Fruit fly (Drosophila melanogaster) whole organism, pupa: ENCODE results near the gene CG17237.

Source experiments
- CG10348 ChIP-seq: fragments of 200-800 bp; sonication (Bioruptor generic); IDR thresholded peaks from 2 replicates; pipeline ENCODE4 v1.3.6; 2022; ENCODE audit warnings: missing biosample characterization, missing genetic modification characterization
- CG12605 ChIP-seq: fragments of 200-800 bp; sonication (Bioruptor generic); IDR thresholded peaks from 2 replicates; pipeline ENCODE4 v1.3.6; 2022; ENCODE audit warnings: missing biosample characterization, missing genetic modification characterization
- CG13204 ChIP-seq: fragments of 200-800 bp; sonication (Bioruptor generic); optimal IDR thresholded peaks from 2 replicates; lab custom pipeline; 2018; ENCODE audit warnings: missing biosample characterization, mild to moderate bottlenecking, missing genetic modification characterization, moderate library complexity
- CG14655 ChIP-seq: fragments of 200-800 bp; sonication (Bioruptor generic); optimal IDR thresholded peaks from 3 replicates; lab custom pipeline; 2017; ENCODE audit warnings: mild to moderate bottlenecking, missing biosample characterization, missing genetic modification reagents, missing genetic modification characterization
- CG15710 ChIP-seq: fragments of 200-800 bp; sonication (Bioruptor generic); optimal IDR thresholded peaks from 2 replicates; lab custom pipeline; 2018; ENCODE audit warnings: missing biosample characterization, mild to moderate bottlenecking, missing genetic modification characterization, moderate library complexity
- CG17806 ChIP-seq: fragments of 200-800 bp; sonication (Bioruptor generic); optimal IDR thresholded peaks from 2 replicates; lab custom pipeline; 2018; ENCODE audit warnings: missing biosample characterization, mild to moderate bottlenecking, missing genetic modification characterization, moderate library complexity
- CG32121 ChIP-seq: fragments of 200-800 bp; sonication (Bioruptor generic); IDR thresholded peaks from 2 replicates; pipeline ENCODE4 v1.3.6; 2022; ENCODE audit warnings: missing biosample characterization, missing genetic modification characterization
- CG34367 ChIP-seq: fragments of 200-800 bp; sonication (Bioruptor generic); optimal IDR thresholded peaks from 2 replicates; lab custom pipeline; 2018; ENCODE audit warnings: missing biosample characterization, mild to moderate bottlenecking, missing genetic modification characterization
- CG4496 ChIP-seq: fragments of 200-800 bp; sonication (Bioruptor generic); IDR thresholded peaks from 3 replicates; pipeline ENCODE4 v1.3.6; 2022; ENCODE audit warnings: missing biosample characterization, missing genetic modification characterization
- CG8159 ChIP-seq: fragments of 200-800 bp; sonication (Bioruptor generic); optimal IDR thresholded peaks from 3 replicates; lab custom pipeline; 2018; ENCODE audit warnings: missing biosample characterization, mild to moderate bottlenecking, missing genetic modification characterization, moderate library complexity
- CG8301 ChIP-seq: fragments of 200-800 bp; sonication (Bioruptor generic); optimal IDR thresholded peaks from 2 replicates; lab custom pipeline; 2018; ENCODE audit warnings: missing biosample characterization, mild to moderate bottlenecking, missing genetic modification characterization
- CG9948 ChIP-seq: fragments of 200-800 bp; sonication (Bioruptor generic); optimal IDR thresholded peaks from 2 replicates; lab custom pipeline; 2018; ENCODE audit warnings: missing biosample characterization, mild to moderate bottlenecking, missing genetic modification characterization, moderate library complexity
- D1 ChIP-seq: fragments of 200-800 bp; sonication (Bioruptor generic); optimal IDR thresholded peaks from 2 replicates; lab custom pipeline; 2018; ENCODE audit warnings: missing biosample characterization, mild to moderate bottlenecking, missing genetic modification characterization, moderate library complexity
- EcR ChIP-seq: fragments of 200-800 bp; sonication (Bioruptor generic); optimal IDR thresholded peaks from 3 replicates; lab custom pipeline; 2019; ENCODE audit warnings: missing biosample characterization, missing genetic modification characterization, mild to moderate bottlenecking, moderate library complexity, missing genetic modification reagents
- Ets98B ChIP-seq: fragments of 200-800 bp; sonication (Bioruptor generic); IDR thresholded peaks from 2 replicates; pipeline ENCODE4 v1.3.6; 2022; ENCODE audit warnings: missing biosample characterization, missing genetic modification characterization
- Pif1A ChIP-seq: fragments of 200-800 bp; sonication (Bioruptor generic); optimal IDR thresholded peaks from 3 replicates; lab custom pipeline; 2016; ENCODE audit warnings: missing biosample characterization, missing genetic modification characterization
- Pif1B ChIP-seq: fragments of 200-800 bp; sonication (Bioruptor generic); optimal IDR thresholded peaks from 3 replicates; lab custom pipeline; 2016; ENCODE audit warnings: missing biosample characterization, missing genetic modification characterization
- Snoo ChIP-seq: fragments of 200-800 bp; sonication (Bioruptor generic); optimal IDR thresholded peaks from 3 replicates; lab custom pipeline; 2017; ENCODE audit warnings: missing biosample characterization, mild to moderate bottlenecking, missing genetic modification characterization, inconsistent platforms
- fd96Ca ChIP-seq: fragments of 200-800 bp; sonication (Bioruptor generic); IDR thresholded peaks from 3 replicates; pipeline ENCODE4 v1.3.6; 2022; ENCODE audit warnings: missing biosample characterization, missing genetic modification characterization
- gl ChIP-seq: fragments of 200-800 bp; sonication (Bioruptor generic); optimal IDR thresholded peaks from 2 replicates; lab custom pipeline; 2018; ENCODE audit warnings: missing biosample characterization, mild to moderate bottlenecking, missing genetic modification characterization
- rn ChIP-seq: fragments of 200-800 bp; sonication (Bioruptor generic); IDR thresholded peaks from 2 replicates; pipeline ENCODE4 v1.3.6; 2022; ENCODE audit warnings: missing biosample characterization, missing genetic modification characterization

CG17237 gene

DNA sequence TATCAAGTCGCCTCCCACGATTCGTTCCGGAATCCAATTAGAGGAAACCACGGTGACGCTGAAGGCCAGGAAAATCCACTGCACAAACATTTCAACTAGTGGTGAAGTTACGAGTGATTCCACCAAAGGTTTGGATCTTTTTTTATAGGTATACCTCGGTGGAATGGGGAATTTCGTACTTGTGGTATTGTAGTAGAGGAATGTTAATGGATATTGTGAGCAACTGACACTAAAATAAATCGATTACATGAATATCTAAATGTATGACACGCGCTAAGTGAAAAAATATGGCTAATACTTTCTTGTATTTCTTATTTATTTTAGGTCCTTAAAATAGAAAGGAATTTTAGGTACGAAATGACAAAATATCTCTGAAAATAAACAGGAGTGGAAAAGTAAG, 37.0 kb downstream of the CG17237 start, which contains the start of gene CG17239:
CG17239 (minus strand) TSS at position 101 of the 400 bp plus-strand sequence.
- TF ChIP-seq CG8159, result no peak
- TF ChIP-seq CG34367, result no peak
- TF ChIP-seq Snoo (tag; lab: Kevin White, UChicago), result no peak
- no peak for TF ChIP-seq Pif1B
- no peak for TF ChIP-seq D1 (tag; lab: Kevin White, UChicago)
- no peak for TF ChIP-seq Ets98B (GFP tag; lab: Robert Waterston, UW)
- TF ChIP-seq CG4496, result no peak
- TF ChIP-seq CG12605, result no peak
- TF ChIP-seq CG8301 (tag; lab: Kevin White, UChicago), result no peak
- no peak for TF ChIP-seq CG13204 (GFP tag; lab: Kevin White, UChicago)
- no peak for TF ChIP-seq EcR (GFP tag; lab: Kevin White, UChicago)
- TF ChIP-seq rn (GFP tag; lab: Robert Waterston, UW), result no peak
- no peak for TF ChIP-seq gl (tag; lab: Kevin White, UChicago)
- TF ChIP-seq CG17806 (tag; lab: Kevin White, UChicago), result no peak
- TF ChIP-seq CG15710 (tag; lab: Kevin White, UChicago), result no peak
- TF ChIP-seq CG9948, result no peak
- no peak for TF ChIP-seq CG14655

DNA sequence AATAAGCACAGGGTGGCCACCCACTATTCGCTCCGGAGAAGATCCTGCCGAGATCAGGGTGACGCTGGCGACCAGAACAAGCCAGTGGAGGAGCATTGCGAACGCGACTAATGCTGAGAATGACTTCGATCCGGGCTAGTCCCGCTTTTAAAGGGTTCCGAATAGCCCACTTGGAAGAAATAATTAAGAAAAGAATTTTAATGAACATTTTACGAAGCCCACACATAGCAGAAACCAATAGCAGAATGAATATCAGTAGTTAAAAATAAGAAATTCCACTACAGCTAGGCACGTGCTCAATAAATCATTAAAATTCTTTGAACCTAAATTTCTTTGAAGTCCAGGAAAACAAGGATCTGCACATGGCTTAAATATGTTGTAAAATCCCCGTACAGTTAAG, 38.0 kb downstream of the CG17237 start, which contains the start of gene Ser12:
Ser12 (minus strand) TSS at position 101 of the 400 bp plus-strand sequence.
- TF ChIP-seq CG8159 (no peak), EcR (GFP tag; lab: Kevin White, UChicago) (no peak), Ets98B (GFP tag; lab: Robert Waterston, UW) (no peak), CG14655 (no peak), CG8301 (tag; lab: Kevin White, UChicago) (no peak), Snoo (tag; lab: Kevin White, UChicago) (no peak), CG34367 (no peak), CG17806 (tag; lab: Kevin White, UChicago) (no peak), rn (GFP tag; lab: Robert Waterston, UW) (no peak), gl (tag; lab: Kevin White, UChicago) (no peak), Pif1A (no peak), CG32121 (no peak), fd96Ca (no peak)

DNA sequence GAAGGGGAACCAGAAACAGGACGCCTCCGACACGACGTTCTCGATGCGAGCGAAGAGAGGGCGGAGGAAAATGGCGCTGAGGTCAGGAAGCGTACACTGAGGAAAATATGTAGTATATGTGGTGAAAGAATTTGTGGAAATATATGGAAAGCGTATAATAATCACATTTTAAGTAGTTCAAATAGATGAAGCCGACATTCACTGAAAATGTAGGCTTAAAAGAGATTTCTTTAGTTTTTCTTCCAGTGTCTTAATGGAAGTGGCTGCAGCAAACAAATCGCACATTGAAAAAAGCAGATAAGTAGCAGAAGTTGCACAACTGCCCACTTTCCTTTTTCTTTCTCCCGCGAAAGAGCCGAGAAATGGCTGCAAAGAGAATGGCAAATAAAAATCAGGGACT, 39.6 kb downstream of the CG17237 start:
- TF ChIP-seq CG8159 (peak; percentile 36), fd96Ca (0 out of 3 replicates have a peak, but pooled peaks have one; percentile 25), CG8301 (tag; lab: Kevin White, UChicago) (no peak)

DNA sequence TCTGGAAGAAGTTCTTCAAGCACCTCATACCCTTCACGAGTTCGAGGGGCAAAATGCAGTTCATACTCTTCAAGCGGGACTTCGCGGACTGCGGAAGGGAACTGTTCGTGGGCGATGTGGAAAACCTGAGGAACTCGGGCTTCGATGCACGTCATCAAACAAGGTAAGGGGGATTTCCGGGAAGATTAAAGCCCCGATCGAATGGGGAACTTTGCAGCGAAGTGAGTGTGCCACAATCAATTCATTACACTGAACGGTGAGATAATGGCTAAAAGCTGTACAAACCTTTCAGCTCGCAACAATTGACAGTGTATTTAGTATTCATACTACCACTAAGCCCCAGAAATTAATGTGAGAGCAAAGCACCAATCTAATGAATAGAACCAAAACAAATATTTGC, 46.4 kb downstream of the CG17237 start:
- TF ChIP-seq CG12605 (no peak), Pif1B (no peak), CG15710 (tag; lab: Kevin White, UChicago) (no peak), CG17806 (tag; lab: Kevin White, UChicago) (no peak)

DNA sequence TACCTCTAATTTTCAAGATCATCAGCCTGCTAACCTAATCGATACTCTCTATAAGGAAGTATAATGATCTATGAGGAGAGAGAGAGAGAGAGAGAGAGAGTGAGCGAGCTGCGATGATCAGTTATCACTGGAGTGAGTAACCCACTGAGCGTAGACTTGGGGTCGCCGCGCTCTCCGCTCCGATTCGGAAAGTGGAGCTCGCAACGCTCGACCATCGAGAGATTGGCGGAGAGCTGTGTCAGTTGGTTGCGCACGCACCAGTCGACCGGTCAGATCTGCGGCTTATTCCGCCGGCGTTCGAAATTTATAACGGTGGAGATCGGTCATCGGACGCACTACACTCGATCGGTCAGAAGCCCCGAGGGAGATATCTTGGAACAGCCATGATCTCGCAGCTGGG, 47.1 kb downstream of the CG17237 start, which contains the start of gene CG4267:
CG4267 (plus strand) TSS at position 240 of the 400 bp plus-strand sequence.
- TF ChIP-seq CG4496 (peak; percentile 67), CG13204 (GFP tag; lab: Kevin White, UChicago) (no peak), CG14655 (no peak), CG10348 (GFP tag; lab: Robert Waterston, UW) (0 out of 2 replicates have a peak, but pooled peaks have one; percentile 23), fd96Ca (peak; percentile 52; the same call in 1 of the 3 replicates), CG8159 (no peak), rn (GFP tag; lab: Robert Waterston, UW) (no peak), D1 (tag; lab: Kevin White, UChicago) (no peak), Ets98B (GFP tag; lab: Robert Waterston, UW) (peak; percentile 20; the same call in 1 of the 2 replicates), CG32121 (0 out of 2 replicates have a peak, but pooled peaks have one; percentile 12), CG8301 (tag; lab: Kevin White, UChicago) (no peak), Snoo (tag; lab: Kevin White, UChicago) (no peak), CG15710 (tag; lab: Kevin White, UChicago) (no peak), CG34367 (no peak), CG9948 (no peak), EcR (GFP tag; lab: Kevin White, UChicago) (peak; percentile 74), CG12605 (no peak), CG17806 (tag; lab: Kevin White, UChicago) (no peak), Pif1A (no peak), gl (tag; lab: Kevin White, UChicago) (no peak), Pif1B (no peak)

DNA sequence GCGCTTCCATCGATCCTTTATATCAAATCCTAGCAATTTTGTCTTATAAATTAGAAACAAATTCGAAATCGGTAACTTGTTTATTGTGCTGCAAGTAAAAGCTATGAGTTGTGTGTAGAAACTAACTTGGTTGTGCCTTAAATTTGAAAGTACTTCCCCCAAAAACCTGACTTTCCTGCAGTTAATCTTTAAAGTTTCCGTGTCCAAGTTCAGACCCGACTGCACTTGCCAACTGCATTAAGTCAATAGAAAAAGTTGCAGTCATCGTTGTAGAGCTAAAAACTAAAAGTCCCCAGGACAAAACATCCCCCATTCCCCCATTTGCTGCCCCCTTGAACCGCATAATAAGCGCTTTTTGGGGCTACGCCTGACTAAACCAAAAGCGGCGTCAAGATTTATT, 48.7 kb downstream of the CG17237 start, which contains the start of gene Tengl1:
Tengl1 (minus strand) TSS at position 101 of the 400 bp plus-strand sequence.
- TF ChIP-seq Snoo (tag; lab: Kevin White, UChicago) (no peak), CG10348 (GFP tag; lab: Robert Waterston, UW) (no peak), CG32121 (no peak), CG12605 (no peak), CG9948 (no peak), Pif1A (no peak), CG4496 (no peak), gl (tag; lab: Kevin White, UChicago) (no peak), EcR (GFP tag; lab: Kevin White, UChicago) (no peak)

DNA sequence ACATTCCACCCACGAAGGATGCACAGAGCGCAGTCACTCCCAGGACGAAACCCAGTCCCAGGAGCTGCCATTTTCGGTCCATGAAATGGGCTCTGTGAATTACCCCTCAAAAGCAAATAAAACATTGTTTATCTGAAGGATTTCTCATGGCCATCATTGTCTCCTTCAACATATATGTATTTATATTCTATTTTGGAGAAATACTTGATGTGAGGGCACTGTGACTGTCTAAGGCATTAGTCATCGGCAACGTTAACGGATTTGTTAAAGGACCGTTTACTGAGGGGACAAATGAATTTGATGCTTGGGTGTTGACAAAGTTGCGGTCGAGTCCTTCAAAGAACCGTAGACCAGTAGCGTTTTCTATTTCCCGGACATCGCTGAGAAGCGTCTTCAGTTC, 49.9 kb downstream of the CG17237 start, which contains the start of gene Tengl2:
Tengl2 (minus strand) TSS at position 101 of the 400 bp plus-strand sequence.
- TF ChIP-seq CG15710 (tag; lab: Kevin White, UChicago) (no peak), gl (tag; lab: Kevin White, UChicago) (no peak), CG12605 (no peak), Ets98B (GFP tag; lab: Robert Waterston, UW) (no peak), CG13204 (GFP tag; lab: Kevin White, UChicago) (no peak), CG32121 (no peak), fd96Ca (no peak), EcR (GFP tag; lab: Kevin White, UChicago) (no peak), CG14655 (no peak), Pif1A (no peak), CG4496 (no peak)
